Worm (Caenorhabditis elegans): ENCODE results near the gene npr-18.

- TF ChIP-seq him-1 (tag; optimal IDR thresholded peaks at IDR 0.05) (no peak), W03F9.2 (tag; optimal IDR thresholded peaks at IDR 0.05) (no peak)
Observed at ce11 chrX:9667391-9667790, 23.2 kb upstream of the npr-18 start.
